Worm (Caenorhabditis elegans) whole organism, late embryonic: ENCODE results near the gene srbc-20.
"Not testable (repeated sequence)": the region's sequence is repeated elsewhere in the genome, so short reads cannot be mapped to it uniquely, and the experiment has no call there.

Experiments used
- ahr-1 ChIP-seq: sonication (generic microtip); optimal IDR thresholded peaks from 2 replicates; lab custom pipeline; 2016; ENCODE audit warnings: missing genetic modification characterization, missing compliant biosample characterization
- gmeb-2 ChIP-seq: sonication (generic microtip); optimal IDR thresholded peaks from 2 replicates; lab custom pipeline; 2016; ENCODE audit warnings: missing genetic modification characterization, inconsistent platforms, missing compliant biosample characterization
- hlh-15 ChIP-seq: sonication (generic microtip); optimal IDR thresholded peaks from 2 replicates; lab custom pipeline; 2016; ENCODE audit warnings: missing genetic modification characterization, missing compliant biosample characterization
- hlh-6 ChIP-seq: sonication (generic microtip); optimal IDR thresholded peaks from 2 replicates; lab custom pipeline; 2016; ENCODE audit warnings: missing genotype, missing genetic modification characterization, missing compliant biosample characterization
- hlh-8 ChIP-seq: sonication (generic microtip); optimal IDR thresholded peaks from 2 replicates; lab custom pipeline; 2016; ENCODE audit warnings: missing genotype, missing genetic modification characterization, missing compliant biosample characterization
- mec-3 ChIP-seq: sonication (generic microtip); optimal IDR thresholded peaks from 2 replicates; lab custom pipeline; 2016; ENCODE audit warnings: borderline replicate concordance, missing genetic modification characterization, missing compliant biosample characterization
- pha-4 ChIP-seq: fragments of 150-350 bp; optimal IDR thresholded peaks from 2 replicates; lab custom pipeline; 2018; ENCODE audit warnings: missing biosample characterization, missing genetic modification reagents, missing genetic modification characterization
- sox-4 ChIP-seq: sonication (generic microtip); optimal IDR thresholded peaks from 2 replicates; lab custom pipeline; 2017; ENCODE audit warnings: mild to moderate bottlenecking, missing genetic modification characterization, inconsistent platforms, missing compliant biosample characterization
- zip-5 ChIP-seq: sonication (generic microtip); optimal IDR thresholded peaks from 2 replicates; lab custom pipeline; 2016; ENCODE audit warnings: missing genetic modification characterization, missing compliant biosample characterization

DNA sequence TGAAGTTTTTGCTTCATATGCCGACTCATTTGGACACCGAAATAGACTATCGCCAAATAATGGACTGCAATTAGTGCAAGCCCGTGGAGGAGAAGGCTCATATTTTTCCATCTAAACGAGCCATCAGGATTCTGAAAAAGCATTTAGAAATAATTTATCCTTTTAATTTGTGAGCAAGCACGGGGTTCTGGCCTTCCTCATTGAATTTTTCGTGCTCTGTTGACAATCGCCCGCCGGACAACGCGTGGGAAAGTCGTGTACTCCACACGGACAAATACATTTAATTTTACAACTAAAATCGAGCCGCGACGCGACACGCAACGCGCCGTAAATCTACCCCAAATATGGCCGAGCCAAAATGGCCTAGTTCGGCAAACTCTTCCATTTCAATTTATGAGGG is 2.5 kb upstream of the srbc-20 start, which contains the start of gene F22F7.12:
- not testable (repeated sequence) for TF ChIP-seq hlh-6 (tag; lab: Kevin White, UChicago); mec-3; ahr-1 (tag; lab: Kevin White, UChicago); pha-4 (tag; lab: Kevin White, UChicago); hlh-15 (tag; lab: Kevin White, UChicago); hlh-8 (tag; lab: Kevin White, UChicago); sox-4; zip-5 (tag; lab: Kevin White, UChicago); gmeb-2 (tag; lab: Kevin White, UChicago)
